Worm (Caenorhabditis elegans): Measurements from ENCODE around the gene CD4.11.

DNA sequence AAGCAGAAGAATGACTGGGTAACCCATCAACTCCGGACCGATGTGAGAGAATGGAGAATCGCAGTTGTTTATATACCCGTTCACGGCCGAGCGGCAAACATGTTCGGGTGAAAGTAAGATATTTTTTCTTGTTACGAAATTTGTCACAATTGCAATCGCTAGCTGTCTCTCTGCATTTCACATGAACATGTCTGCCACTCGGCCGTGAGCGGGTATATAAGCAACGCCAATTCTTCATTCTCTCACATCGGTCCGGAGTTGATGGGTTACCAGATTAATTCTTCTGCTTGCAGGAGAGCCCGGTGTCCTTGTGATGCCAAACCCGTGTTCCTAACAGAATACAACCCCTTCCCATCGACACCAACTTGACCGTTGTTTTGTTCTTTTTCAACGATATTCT, 2.1 kb downstream of the CD4.11 start:
- TF ChIP-seq flt-1 (GFP tag; IDR thresholded peaks at IDR 0.05) (no peak), ztf-29 (GFP tag; IDR thresholded peaks at IDR 0.05) (no peak), tab-1 (GFP tag; IDR thresholded peaks at IDR 0.05) (no peak), ztf-23 (GFP tag; IDR thresholded peaks at IDR 0.05) (no peak), cog-1 (tag; optimal IDR thresholded peaks at IDR 0.05) (no peak)
